Fruit fly (Drosophila melanogaster) whole organism, prepupa: ENCODE measurements around the gene dbr.

Source experiments
- Blimp-1 ChIP-seq: fragments of 200-800 bp; sonication (Bioruptor generic); optimal IDR thresholded peaks from 3 replicates; lab custom pipeline; 2017; ENCODE audit warnings: missing biosample characterization, missing genetic modification characterization, mild to moderate bottlenecking, moderate library complexity, missing genetic modification reagents
- CG11294 ChIP-seq: fragments of 200-800 bp; sonication (Bioruptor generic); IDR thresholded peaks from 2 replicates; pipeline ENCODE4 v1.3.6; 2022; ENCODE audit warnings: missing biosample characterization, missing genetic modification characterization
- CG4318 ChIP-seq: fragments of 200-800 bp; sonication (Bioruptor generic); optimal IDR thresholded peaks from 3 replicates; lab custom pipeline; 2017; ENCODE audit warnings: missing biosample characterization, mild to moderate bottlenecking, missing genetic modification characterization
- CG6276 ChIP-seq: fragments of 200-800 bp; sonication (Bioruptor generic); optimal IDR thresholded peaks from 2 replicates; lab custom pipeline; 2017; ENCODE audit warnings: missing biosample characterization, mild to moderate bottlenecking, missing genetic modification characterization
- CG8119 ChIP-seq: fragments of 200-800 bp; sonication (Bioruptor generic); IDR thresholded peaks from 3 replicates; pipeline ENCODE4 v1.3.6; 2022; ENCODE audit warnings: missing biosample characterization, missing genetic modification characterization
- CG8319 ChIP-seq: fragments of 200-800 bp; sonication (Bioruptor generic); optimal IDR thresholded peaks from 3 replicates; lab custom pipeline; 2016; ENCODE audit warnings: missing biosample characterization, missing genetic modification characterization
- Hr4 ChIP-seq: fragments of 200-800 bp; sonication (Bioruptor generic); optimal IDR thresholded peaks from 3 replicates; lab custom pipeline; 2016; ENCODE audit warnings: missing biosample characterization, missing genetic modification characterization
- dsx ChIP-seq: fragments of 200-800 bp; optimal IDR thresholded peaks from 3 replicates; lab custom pipeline; 2019; ENCODE audit warnings: missing biosample characterization, mild to moderate bottlenecking, missing genetic modification characterization, moderate library complexity; ENCODE audit not compliant: poor library complexity, severe bottlenecking
- pdm3 ChIP-seq: fragments of 200-800 bp; sonication (Bioruptor generic); optimal IDR thresholded peaks from 3 replicates; lab custom pipeline; 2016; ENCODE audit warnings: missing biosample characterization, missing genetic modification characterization

DNA sequence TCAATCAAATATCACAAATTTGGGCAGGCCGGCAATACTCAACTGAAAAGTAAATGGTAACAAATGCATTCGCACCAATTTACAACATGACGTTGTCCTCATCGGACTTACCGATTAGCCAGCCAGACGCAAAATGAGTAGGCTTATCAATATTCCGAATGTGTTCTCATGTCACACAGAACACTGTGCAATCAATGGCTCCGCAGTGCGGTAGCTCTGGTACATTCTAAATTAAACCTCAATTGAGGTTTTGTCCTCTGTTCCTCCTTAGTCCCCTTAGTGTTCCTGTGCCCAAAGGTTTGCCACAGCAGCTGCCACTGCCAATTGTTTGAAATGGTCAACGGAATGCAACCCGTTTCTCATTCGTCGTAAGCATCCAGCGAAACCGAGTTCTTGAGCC is 12.5 kb downstream of the dbr start:
- TF ChIP-seq pdm3 (GFP tag; lab: Kevin White, UChicago) (no peak), dsx (GFP tag; lab: Kevin White, UChicago) (no peak), CG4318 (GFP tag; lab: Kevin White, UChicago) (no peak), Hr4 (GFP tag; lab: Kevin White, UChicago) (no peak), CG11294 (GFP tag; lab: Robert Waterston, UW) (no peak), CG8119 (GFP tag; lab: Robert Waterston, UW) (no peak), Blimp-1 (GFP tag; lab: Kevin White, UChicago) (no peak), CG6276 (no peak), CG8319 (GFP tag; lab: Kevin White, UChicago) (no peak)
